Fruit fly (Drosophila melanogaster) whole organism, embryonic: ENCODE data around the gene TotB.
A peak's percentile ranks its signal among the peaks of the same experiment; 100 is the strongest.

Source experiments
- ATbp ChIP-seq: fragments of 200-800 bp; sonication (Bioruptor generic); optimal IDR thresholded peaks from 2 replicates; lab custom pipeline; 2017; ENCODE audit warnings: missing biosample characterization, mild to moderate bottlenecking, missing genetic modification characterization, missing genetic modification reagents
- Ada2b ChIP-seq: fragments of 200-800 bp; sonication (Bioruptor generic); IDR thresholded peaks from 2 replicates; pipeline ENCODE4 v1.3.6; 2022; ENCODE audit warnings: missing biosample characterization, missing genetic modification characterization
- Asciz ChIP-seq: fragments of 200-800 bp; sonication (Bioruptor generic); optimal IDR thresholded peaks from 2 replicates; lab custom pipeline; 2017; ENCODE audit warnings: missing biosample characterization, mild to moderate bottlenecking, missing genetic modification characterization, missing genetic modification reagents
- Atf6 ChIP-seq: fragments of 200-800 bp; sonication (Bioruptor generic); IDR thresholded peaks from 2 replicates; pipeline ENCODE4 v1.3.6; 2022; ENCODE audit warnings: missing biosample characterization, missing genetic modification characterization
- BEAF-32 ChIP-seq: fragments of 200-800 bp; sonication (Bioruptor generic); optimal IDR thresholded peaks from 3 replicates; lab custom pipeline; 2017; ENCODE audit warnings: missing biosample characterization, missing genetic modification characterization, mild to moderate bottlenecking, moderate library complexity, missing genetic modification reagents
- CG10147 ChIP-seq: fragments of 200-800 bp; sonication (Bioruptor generic); optimal IDR thresholded peaks from 2 replicates; lab custom pipeline; 2019; ENCODE audit warnings: missing biosample characterization, mild to moderate bottlenecking, missing genetic modification characterization, moderate library complexity
- CG11398 ChIP-seq: fragments of 200-800 bp; sonication (Bioruptor generic); optimal IDR thresholded peaks from 2 replicates; lab custom pipeline; 2016; ENCODE audit warnings: missing biosample characterization, missing genetic modification characterization
- CG11456 ChIP-seq: fragments of 200-800 bp; sonication (Bioruptor generic); IDR thresholded peaks from 3 replicates; pipeline ENCODE4 v1.3.6; 2022; ENCODE audit warnings: missing biosample characterization, missing genetic modification characterization
- CG11560 ChIP-seq: fragments of 200-800 bp; sonication (Bioruptor generic); IDR thresholded peaks from 3 replicates; pipeline ENCODE4 v1.3.6; 2022; ENCODE audit warnings: missing biosample characterization, missing genetic modification characterization
- CG13296 ChIP-seq: fragments of 200-800 bp; sonication (Bioruptor generic); optimal IDR thresholded peaks from 3 replicates; lab custom pipeline; 2018; ENCODE audit warnings: missing biosample characterization, mild to moderate bottlenecking, missing genetic modification characterization
- CG13894 ChIP-seq: fragments of 200-800 bp; sonication (Bioruptor generic); optimal IDR thresholded peaks from 3 replicates; lab custom pipeline; 2018; ENCODE audit warnings: missing biosample characterization, mild to moderate bottlenecking, missing genetic modification characterization, moderate library complexity
- CG15696 ChIP-seq: fragments of 200-800 bp; sonication (Bioruptor generic); optimal IDR thresholded peaks from 2 replicates; lab custom pipeline; 2019; ENCODE audit warnings: missing biosample characterization, mild to moderate bottlenecking, missing genetic modification characterization, moderate library complexity
- CG17829 ChIP-seq: fragments of 200-800 bp; optimal IDR thresholded peaks from 2 replicates; lab custom pipeline; 2019; ENCODE audit warnings: missing biosample characterization, mild to moderate bottlenecking, missing genetic modification characterization, moderate library complexity
- CG2120 ChIP-seq: fragments of 200-800 bp; sonication (Bioruptor generic); optimal IDR thresholded peaks from 3 replicates; lab custom pipeline; 2016; ENCODE audit warnings: missing biosample characterization, missing genetic modification characterization
- CG30431 ChIP-seq: fragments of 200-800 bp; sonication (Bioruptor generic); optimal IDR thresholded peaks from 2 replicates; lab custom pipeline; 2017; ENCODE audit warnings: missing biosample characterization, missing genetic modification characterization
- CG32532 ChIP-seq: fragments of 200-800 bp; sonication (Bioruptor generic); IDR thresholded peaks from 2 replicates; pipeline ENCODE4 v1.3.6; 2022; ENCODE audit warnings: missing biosample characterization, missing genetic modification characterization
- CG3838 ChIP-seq: fragments of 200-800 bp; sonication (Bioruptor generic); optimal IDR thresholded peaks from 3 replicates; lab custom pipeline; 2016; ENCODE audit warnings: missing biosample characterization, missing genetic modification characterization
- CG4360 ChIP-seq: fragments of 200-800 bp; sonication (Bioruptor generic); IDR thresholded peaks from 2 replicates; pipeline ENCODE4 v1.3.6; 2022; ENCODE audit warnings: missing biosample characterization, missing genetic modification characterization
- CG4854 ChIP-seq: fragments of 200-800 bp; sonication (Bioruptor generic); optimal IDR thresholded peaks from 2 replicates; lab custom pipeline; 2016; ENCODE audit warnings: missing biosample characterization, missing genetic modification characterization, inconsistent platforms
- CG7963 ChIP-seq: fragments of 200-800 bp; sonication (Bioruptor generic); IDR thresholded peaks from 3 replicates; pipeline ENCODE4 v1.3.6; 2022; ENCODE audit warnings: missing biosample characterization, missing genetic modification characterization; ENCODE audit not compliant: partially characterized antibody
- CG8281 ChIP-seq: fragments of 200-800 bp; sonication (Bioruptor generic); optimal IDR thresholded peaks from 2 replicates; lab custom pipeline; 2018; ENCODE audit warnings: missing biosample characterization, mild to moderate bottlenecking, missing genetic modification characterization, moderate library complexity
- CG8290 ChIP-seq, 3 experiments: fragments of 200-800 bp; sonication (Bioruptor generic); optimal IDR thresholded peaks; 2 replicates each; lab custom pipeline; 2016 to 2019; ENCODE audit warnings: missing biosample characterization in 3 of 3, missing genetic modification characterization in 3 of 3, mild to moderate bottlenecking in 2 of 3, moderate library complexity in 1 of 3
- CG8944 ChIP-seq: fragments of 200-800 bp; sonication (Bioruptor generic); optimal IDR thresholded peaks from 3 replicates; lab custom pipeline; 2016; ENCODE audit warnings: missing biosample characterization, missing genetic modification characterization
- D ChIP-seq, 2 experiments: fragments of 200-800 bp in 1 of 2; fragments of >200 bp in 1 of 2; sonication (Bioruptor generic) in 1 of 2; optimal IDR thresholded peaks; 2 replicates in 1 of 2; 3 replicates in 1 of 2; lab custom pipeline; 2017; ENCODE audit warnings: mild to moderate bottlenecking in 1 of 2, missing biosample characterization in 1 of 2, missing genetic modification characterization in 1 of 2, missing genetic modification reagents in 1 of 2
- E2f2 ChIP-seq: fragments of 200-800 bp; sonication (Bioruptor generic); IDR thresholded peaks from 2 replicates; pipeline ENCODE4 v1.3.6; 2022; ENCODE audit warnings: missing biosample characterization, missing genetic modification characterization
- Ets97D ChIP-seq: fragments of 200-800 bp; sonication (Bioruptor generic); optimal IDR thresholded peaks from 3 replicates; lab custom pipeline; 2016; ENCODE audit warnings: missing biosample characterization, missing genetic modification characterization
- Fer3 ChIP-seq: fragments of 200-800 bp; sonication (Bioruptor generic); optimal IDR thresholded peaks from 2 replicates; lab custom pipeline; 2018; ENCODE audit warnings: missing biosample characterization, mild to moderate bottlenecking, missing genetic modification characterization, moderate library complexity
- HmgD ChIP-seq: fragments of 200-800 bp; sonication (Bioruptor generic); optimal IDR thresholded peaks from 3 replicates; lab custom pipeline; 2016; ENCODE audit warnings: missing biosample characterization, missing genetic modification characterization
- Hmx ChIP-seq: fragments of 200-800 bp; sonication (Bioruptor generic); optimal IDR thresholded peaks from 2 replicates; lab custom pipeline; 2016; ENCODE audit warnings: missing biosample characterization, missing genetic modification characterization
- Kr ChIP-seq: fragments of 200-800 bp; sonication (Bioruptor generic); optimal IDR thresholded peaks from 2 replicates; lab custom pipeline; 2017; ENCODE audit warnings: missing biosample characterization, mild to moderate bottlenecking, missing genetic modification characterization
- Mes4 ChIP-seq: fragments of 200-800 bp; sonication (Bioruptor generic); optimal IDR thresholded peaks from 2 replicates; lab custom pipeline; 2016; ENCODE audit warnings: missing biosample characterization, missing genetic modification characterization
- NC2α ChIP-seq: fragments of 200-800 bp; sonication (Bioruptor generic); optimal IDR thresholded peaks from 2 replicates; lab custom pipeline; 2016; ENCODE audit warnings: missing biosample characterization, missing genetic modification characterization
- Oaz ChIP-seq: fragments of 200-800 bp; sonication (Bioruptor generic); IDR thresholded peaks from 2 replicates; pipeline ENCODE4 v1.3.6; 2022; ENCODE audit warnings: missing biosample characterization, missing genetic modification characterization
- Oli ChIP-seq: fragments of 200-800 bp; sonication (Bioruptor generic); optimal IDR thresholded peaks from 2 replicates; lab custom pipeline; 2018; ENCODE audit warnings: missing biosample characterization, mild to moderate bottlenecking, missing genetic modification characterization, moderate library complexity
- ab ChIP-seq: fragments of 200-800 bp; sonication (Bioruptor generic); optimal IDR thresholded peaks from 2 replicates; lab custom pipeline; 2016; ENCODE audit warnings: missing biosample characterization, missing genetic modification characterization
- btn ChIP-seq: fragments of 200-800 bp; sonication (Bioruptor generic); optimal IDR thresholded peaks from 2 replicates; lab custom pipeline; 2016; ENCODE audit warnings: missing biosample characterization, missing genetic modification characterization
- cg ChIP-seq: fragments of 200-800 bp; sonication (Bioruptor generic); optimal IDR thresholded peaks from 3 replicates; lab custom pipeline; 2019; ENCODE audit warnings: missing biosample characterization, mild to moderate bottlenecking, missing genetic modification characterization, moderate library complexity
- crp ChIP-seq, 2 experiments: fragments of 200-800 bp; sonication (Bioruptor generic); optimal IDR thresholded peaks; 2 replicates in 1 of 2; 3 replicates in 1 of 2; lab custom pipeline; 2017; ENCODE audit warnings: missing biosample characterization in 2 of 2, missing genetic modification characterization in 2 of 2, mild to moderate bottlenecking in 1 of 2, moderate library complexity in 1 of 2
- dpn ChIP-seq, 2 experiments: fragments of 200-800 bp; sonication (Bioruptor generic); optimal IDR thresholded peaks; 3 replicates each; lab custom pipeline; 2016; ENCODE audit warnings: missing biosample characterization in 2 of 2, missing genetic modification characterization in 2 of 2
- fu2 ChIP-seq: fragments of 200-800 bp; sonication (Bioruptor generic); optimal IDR thresholded peaks from 2 replicates; lab custom pipeline; 2016; ENCODE audit warnings: missing biosample characterization, missing genetic modification characterization
- hbn ChIP-seq: fragments of 200-800 bp; sonication (Bioruptor generic); IDR thresholded peaks from 2 replicates; pipeline ENCODE4 v1.3.6; 2022; ENCODE audit warnings: missing biosample characterization, missing genetic modification characterization; ENCODE audit not compliant: partially characterized antibody
- jigr1 ChIP-seq: fragments of 200-800 bp; sonication (Bioruptor generic); IDR thresholded peaks from 3 replicates; pipeline ENCODE4 v1.3.6; 2022; ENCODE audit warnings: missing biosample characterization, missing genetic modification characterization
- maf-S ChIP-seq: fragments of 200-800 bp; sonication (Bioruptor generic); optimal IDR thresholded peaks from 2 replicates; lab custom pipeline; 2016; ENCODE audit warnings: missing biosample characterization, missing genetic modification characterization
- onecut ChIP-seq: fragments of 200-800 bp; sonication (Bioruptor generic); IDR thresholded peaks from 2 replicates; pipeline ENCODE4 v1.3.6; 2022; ENCODE audit warnings: missing biosample characterization, missing genetic modification characterization
- pfk ChIP-seq: fragments of 200-800 bp; sonication (Bioruptor generic); optimal IDR thresholded peaks from 2 replicates; lab custom pipeline; 2018; ENCODE audit warnings: missing biosample characterization, mild to moderate bottlenecking, missing genetic modification characterization, moderate library complexity
- psq ChIP-seq: fragments of 200-800 bp; sonication (Bioruptor generic); optimal IDR thresholded peaks from 2 replicates; lab custom pipeline; 2017; ENCODE audit warnings: missing biosample characterization, missing genetic modification characterization
- salm ChIP-seq: fragments of 200-800 bp; sonication (Bioruptor generic); optimal IDR thresholded peaks from 2 replicates; lab custom pipeline; 2018; ENCODE audit warnings: missing biosample characterization, mild to moderate bottlenecking, missing genetic modification characterization
- sens-2 ChIP-seq: fragments of 200-800 bp; sonication (Bioruptor generic); IDR thresholded peaks from 2 replicates; pipeline ENCODE4 v1.3.6; 2022; ENCODE audit warnings: missing biosample characterization, missing genetic modification characterization
- tx ChIP-seq: fragments of 200-800 bp; sonication (Bioruptor generic); optimal IDR thresholded peaks from 2 replicates; lab custom pipeline; 2016; ENCODE audit warnings: missing biosample characterization, missing genetic modification characterization
- unc-4 ChIP-seq: fragments of 200-800 bp; sonication (Bioruptor generic); IDR thresholded peaks from 2 replicates; pipeline ENCODE4 v1.3.6; 2022; ENCODE audit warnings: missing biosample characterization, missing genetic modification characterization; ENCODE audit not compliant: partially characterized antibody
- vfl ChIP-seq: fragments of 200-800 bp; sonication (Bioruptor generic); optimal IDR thresholded peaks from 2 replicates; lab custom pipeline; 2016; ENCODE audit warnings: missing biosample characterization, missing genetic modification characterization

Gene TotB

dm6 chr3R:20912725-20913124, 39.0 kb downstream of the TotB start (continued):
- TF ChIP-seq BEAF-32 (GFP tag; lab: Kevin White, UChicago), result no peak
- 0 out of 2 replicates have a peak, but pooled peaks have one; percentile 29 for TF ChIP-seq CG4360 (GFP tag; lab: Robert Waterston, UW)
- peak; percentile 8; the same call in 1 of the 2 replicates for TF ChIP-seq CG32532 (GFP tag; lab: Robert Waterston, UW)
- TF ChIP-seq CG11398 (GFP tag; lab: Kevin White, UChicago), result no peak
- TF ChIP-seq Ets97D (GFP tag; lab: Kevin White, UChicago), result no peak
- TF ChIP-seq CG17829 (tag; lab: Kevin White, UChicago), result no peak
- no peak for TF ChIP-seq sens-2 (GFP tag; lab: Robert Waterston, UW)
- TF ChIP-seq pfk, result no peak
- no peak for TF ChIP-seq Oaz (GFP tag; lab: Robert Waterston, UW)
- no peak for TF ChIP-seq Atf6 (GFP tag; lab: Robert Waterston, UW)
- TF ChIP-seq E2f2 (GFP tag; lab: Robert Waterston, UW), result no peak
- no peak for TF ChIP-seq Fer3 (tag; lab: Kevin White, UChicago)
- no peak for TF ChIP-seq tx (GFP tag; lab: Kevin White, UChicago)
- no peak for TF ChIP-seq ATbp
- no peak for TF ChIP-seq CG8290 (GFP tag; optimal IDR thresholded peaks at IDR 0.05; lab: Kevin White, UChicago)
- TF ChIP-seq CG8290 (tag; optimal IDR thresholded peaks at IDR 0.05; lab: Kevin White, UChicago), result no peak
- TF ChIP-seq CG13894 (tag; lab: Kevin White, UChicago), result no peak
- TF ChIP-seq crp (GFP tag; optimal IDR thresholded peaks at IDR 0.05; lab: Kevin White, UChicago), result no peak
- no peak for TF ChIP-seq CG11560 (tag; lab: Robert Waterston, UW)
- no peak for TF ChIP-seq CG30431 (GFP tag; lab: Kevin White, UChicago)
- no peak for TF ChIP-seq CG13296 (GFP tag; lab: Kevin White, UChicago)
- no peak for TF ChIP-seq Asciz
- no peak for TF ChIP-seq salm (tag; lab: Kevin White, UChicago)
- no peak for TF ChIP-seq Hmx (GFP tag; lab: Kevin White, UChicago)
- TF ChIP-seq Ada2b (GFP tag; lab: Robert Waterston, UW), result no peak
- no peak for TF ChIP-seq maf-S (GFP tag; lab: Kevin White, UChicago)
- TF ChIP-seq cg (GFP tag; lab: Kevin White, UChicago), result no peak
- no peak for TF ChIP-seq psq (GFP tag; lab: Kevin White, UChicago)
- TF ChIP-seq CG7963 (GFP tag; lab: Robert Waterston, UW), result peak; percentile 75
- TF ChIP-seq unc-4 (GFP tag; lab: Robert Waterston, UW), result peak; percentile 19; the same call in 1 of the 2 replicates
- no peak for TF ChIP-seq CG4854 (GFP tag; lab: Kevin White, UChicago)
- no peak for TF ChIP-seq CG11456 (GFP tag; lab: Robert Waterston, UW)
- no peak for TF ChIP-seq jigr1
- no peak for TF ChIP-seq NC2α (GFP tag; lab: Kevin White, UChicago)
- TF ChIP-seq hbn (GFP tag; lab: Robert Waterston, UW), result 0 out of 2 replicates have a peak, but pooled peaks have one; percentile 13
- TF ChIP-seq CG2120, result no peak
- no peak for TF ChIP-seq CG8281
- TF ChIP-seq Mes4, result no peak
- TF ChIP-seq dpn (GFP tag; optimal IDR thresholded peaks at IDR 0.05; lab: Kevin White, UChicago), result no peak
- TF ChIP-seq D (optimal IDR thresholded peaks at IDR 0.05; lab: Kevin White, UChicago), result no peak
- no peak for TF ChIP-seq D (GFP tag; optimal IDR thresholded peaks at IDR 0.05; lab: Kevin White, UChicago)
- no peak for TF ChIP-seq ab (GFP tag; lab: Kevin White, UChicago)
- no peak for TF ChIP-seq CG3838 (GFP tag; lab: Kevin White, UChicago)
- TF ChIP-seq HmgD (GFP tag; lab: Kevin White, UChicago), result no peak
- no peak for TF ChIP-seq btn
- TF ChIP-seq vfl (GFP tag; lab: Kevin White, UChicago), result no peak
- TF ChIP-seq Kr (GFP tag; lab: Kevin White, UChicago), result no peak
- no peak for TF ChIP-seq Oli (tag; lab: Kevin White, UChicago)
- TF ChIP-seq onecut, result no peak
- no peak for TF ChIP-seq fu2 (GFP tag; lab: Kevin White, UChicago)
- no peak for TF ChIP-seq CG15696 (tag; lab: Kevin White, UChicago)
- TF ChIP-seq CG8944, result no peak
- no peak for TF ChIP-seq CG10147
